Worm (Caenorhabditis elegans) whole organism, late embryonic: ENCODE measurements around the gene clec-79.

Experiments used
- K02D7.2 ChIP-seq: sonication (generic microtip); optimal IDR thresholded peaks from 2 replicates; lab custom pipeline; 2017; ENCODE audit warnings: mild to moderate bottlenecking, missing genetic modification characterization, missing compliant biosample characterization
- K09A11.1 ChIP-seq: sonication (generic microtip); optimal IDR thresholded peaks from 2 replicates; lab custom pipeline; 2017; ENCODE audit warnings: antibody characterized with exemption, mild to moderate bottlenecking, missing genetic modification characterization, missing compliant biosample characterization; ENCODE audit not compliant: insufficient read depth
- hlh-30 ChIP-seq: sonication (generic microtip); optimal IDR thresholded peaks from 2 replicates; lab custom pipeline; 2017; ENCODE audit warnings: antibody characterized with exemption, missing genetic modification characterization, missing compliant biosample characterization; ENCODE audit not compliant: insufficient read depth
- nfya-1 ChIP-seq: sonication (generic microtip); optimal IDR thresholded peaks from 2 replicates; lab custom pipeline; 2017; ENCODE audit warnings: missing genetic modification characterization, mild to moderate bottlenecking, missing compliant biosample characterization, antibody characterized with exemption, moderate library complexity
- nhr-11 ChIP-seq: fragments of 150-350 bp; optimal IDR thresholded peaks from 2 replicates; lab custom pipeline; 2014; ENCODE audit warnings: missing biosample characterization, missing genetic modification characterization
- npax-4 ChIP-seq: sonication (generic microtip); optimal IDR thresholded peaks from 2 replicates; lab custom pipeline; 2016; ENCODE audit warnings: missing genetic modification characterization, missing compliant biosample characterization
- pha-4 ChIP-seq: fragments of 150-350 bp; optimal IDR thresholded peaks from 2 replicates; lab custom pipeline; 2018; ENCODE audit warnings: missing biosample characterization, missing genetic modification reagents, missing genetic modification characterization
- pqm-1 ChIP-seq: sonication (generic microtip); optimal IDR thresholded peaks from 2 replicates; lab custom pipeline; 2016; ENCODE audit warnings: missing genetic modification characterization, missing compliant biosample characterization
- rnt-1 ChIP-seq: sonication (generic microtip); optimal IDR thresholded peaks from 2 replicates; lab custom pipeline; 2016; ENCODE audit warnings: missing genetic modification characterization, missing compliant biosample characterization
- unc-3 ChIP-seq, 2 experiments: fragments of 200-800 bp in 1 of 2; sonication (Bioruptor generic) in 1 of 2; sonication (generic microtip) in 1 of 2; conservative IDR thresholded peaks in 1 of 2; optimal IDR thresholded peaks in 1 of 2; 2 replicates each; pipeline versions ENCODE4 v1.3.6 to Lab custom; 2016 to 2022; ENCODE audit warnings: missing compliant biosample characterization in 2 of 2, missing genetic modification characterization in 2 of 2, missing genetic modification reagents in 1 of 2
- unc-55 ChIP-seq: sonication (generic microtip); optimal IDR thresholded peaks from 2 replicates; lab custom pipeline; 2017; ENCODE audit warnings: missing biosample characterization, missing genetic modification reagents, missing genetic modification characterization
- zip-5 ChIP-seq: sonication (generic microtip); optimal IDR thresholded peaks from 2 replicates; lab custom pipeline; 2016; ENCODE audit warnings: missing genetic modification characterization, missing compliant biosample characterization

ce11 chrIV:3943003-3943402 is 30.1 kb upstream of the clec-79 start, which contains the start of gene Y46C8AL.11:
- no peak for TF ChIP-seq K09A11.1
- no peak for TF ChIP-seq K02D7.2 (tag; lab: Kevin White, UChicago)
- TF ChIP-seq pqm-1 (tag; lab: Kevin White, UChicago) = no peak
- TF ChIP-seq rnt-1 (tag; lab: Kevin White, UChicago) = no peak
- no peak for TF ChIP-seq zip-5 (tag; lab: Kevin White, UChicago)
- TF ChIP-seq npax-4 = no peak
- TF ChIP-seq unc-3 (GFP tag; conservative IDR thresholded peaks at IDR 0.05; lab: Robert Waterston, UW) = no peak
- no peak for TF ChIP-seq unc-3 (tag; optimal IDR thresholded peaks at IDR 0.05; lab: Kevin White, UChicago)
- no peak for TF ChIP-seq hlh-30 (tag; lab: Kevin White, UChicago)
- TF ChIP-seq nfya-1 = no peak
- TF ChIP-seq pha-4 = no peak
- no peak for TF ChIP-seq unc-55
- no peak for TF ChIP-seq nhr-11 (tag; lab: Kevin White, UChicago)
